Worm (Caenorhabditis elegans): ENCODE results near the gene cgt-3.

Gene cgt-3

ce11 chrII:5957803-5958367, 46.8 kb downstream of the cgt-3 start:
- TF ChIP-seq unc-120 (tag; optimal IDR thresholded peaks at IDR 0.05; ENCODE audit: poor library complexity, severe bottlenecking) (no peak), pha-4 (tag; optimal IDR thresholded peaks at IDR 0.05) (no peak), flh-1 (GFP tag; optimal IDR thresholded peaks at IDR 0.05) (no peak), unc-62 (GFP tag; optimal IDR thresholded peaks at IDR 0.05) (no peak), ham-2 (GFP tag; optimal IDR thresholded peaks at IDR 0.05) (no peak), elt-1 (tag; optimal IDR thresholded peaks at IDR 0.05; ENCODE audit: borderline replicate concordance, insufficient read depth) (no peak), ztf-11 (tag; optimal IDR thresholded peaks at IDR 0.05) (no peak), sptf-1 (tag; optimal IDR thresholded peaks at IDR 0.05) (no peak), ceh-39 (tag; optimal IDR thresholded peaks at IDR 0.05) (no peak), nhr-2 (tag; optimal IDR thresholded peaks at IDR 0.05) (no peak), tbx-8 (GFP tag; optimal IDR thresholded peaks at IDR 0.05) (no peak), elt-3 (tag; optimal IDR thresholded peaks at IDR 0.05) (no peak), hlh-1 (tag; optimal IDR thresholded peaks at IDR 0.05) (no peak), mls-2 (tag; optimal IDR thresholded peaks at IDR 0.05) (no peak), nhr-237 (tag; optimal IDR thresholded peaks at IDR 0.05) (no peak), lin-32 (GFP tag; optimal IDR thresholded peaks at IDR 0.05) (no peak), unc-39 (tag; optimal IDR thresholded peaks at IDR 0.05) (no peak), cnd-1 (tag; optimal IDR thresholded peaks at IDR 0.05) (no peak), ceh-43 (GFP tag; optimal IDR thresholded peaks at IDR 0.05) (no peak), mab-5 (tag; optimal IDR thresholded peaks at IDR 0.05) (no peak)

ce11 chrII:5959575-5960119, 48.5 kb downstream of the cgt-3 start:
- TF ChIP-seq ceh-83 (GFP tag; optimal IDR thresholded peaks at IDR 0.05) (no peak), flh-1 (GFP tag; optimal IDR thresholded peaks at IDR 0.05) (no peak), ces-1 (GFP tag; optimal IDR thresholded peaks at IDR 0.05) (peak; percentile 94)

- no peak for TF ChIP-seq lin-32 (GFP tag; optimal IDR thresholded peaks at IDR 0.05)
- TF ChIP-seq unc-39 (tag; optimal IDR thresholded peaks at IDR 0.05): no peak
- no peak for TF ChIP-seq pha-4 (tag; optimal IDR thresholded peaks at IDR 0.05)
- TF ChIP-seq cnd-1 (tag; optimal IDR thresholded peaks at IDR 0.05): no peak
Observed at ce11 chrII:5961317-5961716, 50.2 kb downstream of the cgt-3 start, which contains the start of gene B0034.7. Gene B0034.7, plus strand, starts transcription at chrII:5961617.

- TF ChIP-seq zip-8 (tag; optimal IDR thresholded peaks at IDR 0.05) (no peak), ces-1 (GFP tag; optimal IDR thresholded peaks at IDR 0.05) (peak; percentile 19), cnd-1 (tag; optimal IDR thresholded peaks at IDR 0.05) (no peak), mab-5 (tag; optimal IDR thresholded peaks at IDR 0.05) (no peak)
Observed at ce11 chrII:5962343-5962742, 51.2 kb downstream of the cgt-3 start.

- TF ChIP-seq lin-32 (GFP tag; optimal IDR thresholded peaks at IDR 0.05) (no peak), nhr-12 (tag; optimal IDR thresholded peaks at IDR 0.05) (no peak), ceh-43 (GFP tag; optimal IDR thresholded peaks at IDR 0.05) (no peak), elt-1 (tag; optimal IDR thresholded peaks at IDR 0.05; ENCODE audit: borderline replicate concordance, insufficient read depth) (no peak), ceh-83 (GFP tag; optimal IDR thresholded peaks at IDR 0.05) (no peak), ceh-39 (tag; optimal IDR thresholded peaks at IDR 0.05) (no peak), hlh-1 (tag; optimal IDR thresholded peaks at IDR 0.05) (no peak)
Observed at ce11 chrII:5964962-5965361, 53.8 kb downstream of the cgt-3 start.

Data from whole organism, mixed stage, embryonic.